Worm (Caenorhabditis elegans) whole organism, L4/young adult: Measurements from ENCODE around the gene B0554.4.

Experiments used
- W03F9.2 ChIP-seq: fragments of 150-350 bp; optimal IDR thresholded peaks from 2 replicates; lab custom pipeline; 2014; ENCODE audit warnings: missing biosample characterization, missing genetic modification characterization
- dao-5 ChIP-seq: sonication (generic microtip); optimal IDR thresholded peaks from 2 replicates; lab custom pipeline; 2016; ENCODE audit warnings: missing genotype, missing genetic modification characterization, moderate library complexity, missing compliant biosample characterization
- him-1 ChIP-seq: sonication (generic microtip); optimal IDR thresholded peaks from 2 replicates; lab custom pipeline; 2016; ENCODE audit warnings: missing genotype, missing genetic modification reagents, missing genetic modification characterization, missing compliant biosample characterization

- TF ChIP-seq W03F9.2 (tag; lab: Kevin White, UChicago) = no peak
- no peak for TF ChIP-seq him-1 (tag; lab: Kevin White, UChicago)
- TF ChIP-seq dao-5 (tag; lab: Kevin White, UChicago) = no peak
Observed at ce11 chrV:449685-450084, 20.7 kb downstream of the B0554.4 start, which contains the start of gene M02H5.8.
